Worm (Caenorhabditis elegans): ENCODE data around the gene F59B1.10.
"Not testable (repeated sequence)": the region's sequence is repeated elsewhere in the genome, so short reads cannot be mapped to it uniquely, and the experiment has no call there.

Gene F59B1.10

DNA sequence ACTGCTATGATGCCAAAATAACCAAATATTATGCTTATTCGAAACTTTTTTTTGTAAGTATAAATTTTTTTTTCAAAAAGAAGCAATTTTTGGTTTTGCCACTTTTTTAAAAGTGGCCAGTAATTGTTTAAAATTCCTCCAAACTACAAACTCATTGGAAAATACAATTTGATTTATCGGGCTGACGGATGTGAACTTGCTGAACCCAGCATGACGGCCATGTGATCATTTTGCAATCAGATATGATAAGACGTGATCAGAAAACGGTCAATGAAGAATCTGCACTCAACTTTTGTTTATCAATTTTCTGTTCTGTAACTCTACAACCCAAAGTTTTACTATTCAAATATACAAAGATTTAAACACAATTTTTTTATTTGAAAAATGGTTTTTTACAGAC is 41.4 kb downstream of the F59B1.10 start:
- TF ChIP-seq mec-3 (tag; optimal IDR thresholded peaks at IDR 0.05; ENCODE audit: borderline replicate concordance) (no peak), unc-42 (tag; optimal IDR thresholded peaks at IDR 0.05) (no peak), ref-2 (tag; optimal IDR thresholded peaks at IDR 0.05) (no peak), hlh-15 (tag; optimal IDR thresholded peaks at IDR 0.05) (no peak), ceh-31 (tag; optimal IDR thresholded peaks at IDR 0.05) (no peak), zip-5 (tag; optimal IDR thresholded peaks at IDR 0.05) (no peak), ahr-1 (tag; optimal IDR thresholded peaks at IDR 0.05) (no peak), odd-2 (tag; optimal IDR thresholded peaks at IDR 0.05) (no peak), pha-2 (tag; optimal IDR thresholded peaks at IDR 0.05) (no peak), nhr-11 (tag; optimal IDR thresholded peaks at IDR 0.05) (no peak)

DNA sequence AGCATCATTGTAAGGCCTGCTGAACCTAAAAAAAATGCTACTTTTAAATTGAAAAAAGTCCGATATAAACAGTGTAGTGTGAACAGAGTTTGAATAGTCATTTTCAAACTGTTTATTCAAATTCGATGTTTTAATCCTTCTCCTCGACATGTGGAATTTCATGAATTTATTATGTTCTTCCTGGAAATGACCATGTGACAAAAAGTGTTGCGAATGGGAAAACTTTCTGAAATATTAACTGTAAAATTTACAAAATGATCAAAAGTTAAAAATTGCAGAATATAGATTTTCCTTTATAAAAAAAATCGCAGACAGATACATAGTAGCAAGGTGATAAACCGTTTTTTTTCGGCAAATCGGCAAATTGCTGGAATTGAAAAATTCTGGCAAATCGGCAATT is 42.4 kb downstream of the F59B1.10 start, which contains the start of gene T22F3.8:
T22F3.8 (minus strand) TSS at position 101 of the 400 bp plus-strand sequence.
- TF ChIP-seq ceh-24 (tag; optimal IDR thresholded peaks at IDR 0.05) (no peak), hlh-6 (tag; optimal IDR thresholded peaks at IDR 0.05) (no peak), zip-5 (tag; optimal IDR thresholded peaks at IDR 0.05) (no peak), pha-4 (tag; optimal IDR thresholded peaks at IDR 0.05) (no peak), ceh-45 (GFP tag; IDR thresholded peaks at IDR 0.05) (no peak), pha-2 (tag; optimal IDR thresholded peaks at IDR 0.05) (no peak), dmd-4 (tag; optimal IDR thresholded peaks at IDR 0.05; ENCODE audit: borderline replicate concordance) (no peak), C08G9.2 (tag; optimal IDR thresholded peaks at IDR 0.05) (no peak), pax-1 (tag; optimal IDR thresholded peaks at IDR 0.05) (no peak), fax-1 (tag; optimal IDR thresholded peaks at IDR 0.05) (no peak)

DNA sequence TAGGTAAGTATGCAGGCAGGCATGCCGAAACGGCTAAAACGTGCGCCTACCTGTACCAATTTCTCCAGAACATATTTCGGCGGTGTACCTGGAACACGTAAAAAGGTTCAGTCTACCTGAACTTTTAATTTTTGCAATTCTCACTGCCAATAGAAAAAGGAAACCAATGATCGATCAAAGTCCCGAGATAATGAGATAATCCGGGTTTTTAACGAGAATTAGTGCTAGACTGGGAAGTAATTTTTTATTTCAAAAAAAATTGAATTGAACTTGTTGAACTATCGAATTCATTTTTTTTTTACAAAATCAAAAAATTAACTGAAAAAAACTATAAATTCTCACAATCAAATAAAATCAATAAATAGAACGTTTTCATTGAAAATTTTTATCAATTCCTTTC is 47.2 kb downstream of the F59B1.10 start, which contains the start of gene T22F3.7:
T22F3.7 (minus strand) TSS at position 101 of the 400 bp plus-strand sequence.
- TF ChIP-seq sox-2 (GFP tag; IDR thresholded peaks at IDR 0.05) (no peak), ceh-19 (GFP tag; optimal IDR thresholded peaks at IDR 0.05) (no peak)

DNA sequence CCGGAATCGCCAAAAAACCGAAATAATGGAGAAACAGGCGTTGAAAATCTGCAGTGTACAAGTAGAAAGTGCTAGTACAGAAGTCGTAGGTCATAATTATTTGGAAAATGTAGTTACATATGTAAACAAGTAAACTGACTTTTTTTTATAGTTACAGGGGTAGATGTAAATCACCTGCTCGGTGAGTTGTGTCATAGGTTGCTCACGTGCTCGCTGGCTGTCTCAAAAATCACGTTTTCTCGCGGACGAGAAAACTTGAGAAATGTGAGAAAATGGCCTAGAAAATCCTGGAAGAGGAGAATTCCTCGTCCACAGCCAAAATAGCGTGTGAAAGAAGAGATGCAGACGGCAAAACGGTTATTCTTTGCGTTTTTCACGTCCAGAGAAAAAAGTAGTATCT is 50.7 kb downstream of the F59B1.10 start, which contains the start of gene srh-212:
srh-212 (minus strand) TSS at position 101 of the 400 bp plus-strand sequence.
- not testable (repeated sequence) for TF ChIP-seq ceh-22, dve-1, rnt-1 (tag; optimal IDR thresholded peaks at IDR 0.05)

DNA sequence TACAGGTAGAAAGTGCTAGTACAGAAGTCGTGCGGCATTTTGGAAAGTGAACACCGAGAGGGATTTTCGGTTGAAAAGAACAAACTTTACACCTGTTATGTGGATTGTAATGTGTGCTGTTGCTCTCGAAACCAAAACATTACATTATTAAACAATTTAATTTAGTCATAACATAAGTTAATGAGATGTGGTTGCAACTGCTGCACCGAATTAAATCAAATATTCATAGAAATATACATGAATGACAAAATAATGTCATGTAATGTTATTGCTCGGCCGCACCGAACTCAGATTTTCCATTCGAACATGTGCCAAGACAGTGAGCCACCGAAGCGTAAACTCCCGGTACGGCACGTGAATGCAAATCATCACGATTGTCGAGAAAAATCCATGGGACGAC is 52.8 kb downstream of the F59B1.10 start, which contains the start of gene srh-213:
srh-213 (minus strand) TSS at position 101 of the 400 bp plus-strand sequence.
- no peak for TF ChIP-seq npax-4 (tag; optimal IDR thresholded peaks at IDR 0.05)
- TF ChIP-seq F13H6.1 (tag; optimal IDR thresholded peaks at IDR 0.05), result no peak
- no peak for TF ChIP-seq pha-2 (tag; optimal IDR thresholded peaks at IDR 0.05)
- no peak for TF ChIP-seq hlh-30 (tag; optimal IDR thresholded peaks at IDR 0.05; ENCODE audit: insufficient read depth)
- no peak for TF ChIP-seq ceh-6 (GFP tag; optimal IDR thresholded peaks at IDR 0.05)
- TF ChIP-seq ceh-24 (tag; optimal IDR thresholded peaks at IDR 0.05), result no peak
- no peak for TF ChIP-seq hlh-13 (GFP tag; optimal IDR thresholded peaks at IDR 0.05)
- no peak for TF ChIP-seq mec-3 (tag; optimal IDR thresholded peaks at IDR 0.05; ENCODE audit: borderline replicate concordance)
- no peak for TF ChIP-seq syd-9 (tag; optimal IDR thresholded peaks at IDR 0.05)
- no peak for TF ChIP-seq Y22D7AL.16 (tag; optimal IDR thresholded peaks at IDR 0.05)
- TF ChIP-seq T23F11.4 (GFP tag; optimal IDR thresholded peaks at IDR 0.05), result no peak
- TF ChIP-seq nfya-1 (tag; optimal IDR thresholded peaks at IDR 0.05), result no peak
- TF ChIP-seq tbx-2 (tag; optimal IDR thresholded peaks at IDR 0.05), result no peak
- TF ChIP-seq elt-2 (tag; optimal IDR thresholded peaks at IDR 0.05), result no peak
- no peak for TF ChIP-seq unc-42 (tag; optimal IDR thresholded peaks at IDR 0.05)
- TF ChIP-seq ahr-1 (tag; optimal IDR thresholded peaks at IDR 0.05), result no peak
- TF ChIP-seq hlh-6 (tag; optimal IDR thresholded peaks at IDR 0.05), result no peak
- TF ChIP-seq fkh-6 (tag; optimal IDR thresholded peaks at IDR 0.05), result no peak
- no peak for TF ChIP-seq ceh-48 (tag; optimal IDR thresholded peaks at IDR 0.05)
- no peak for TF ChIP-seq elt-4 (tag; optimal IDR thresholded peaks at IDR 0.05)

Data from whole organism, late embryonic.